Fruit fly (Drosophila melanogaster) whole organism, adult: Measurements from ENCODE around the gene CG31904.

ENCODE experiments used
- CG11617 ChIP-seq: fragments of 200-800 bp; sonication (Bioruptor generic); optimal IDR thresholded peaks from 2 replicates; lab custom pipeline; 2017; ENCODE audit warnings: mild to moderate bottlenecking, missing biosample characterization, missing genetic modification reagents, missing genetic modification characterization
- CG14711 ChIP-seq: fragments of 200-800 bp; sonication (Bioruptor generic); optimal IDR thresholded peaks from 2 replicates; lab custom pipeline; 2018; ENCODE audit warnings: missing biosample characterization, mild to moderate bottlenecking, missing genetic modification characterization, moderate library complexity
- CG1620 ChIP-seq: fragments of 200-800 bp; sonication (Bioruptor generic); optimal IDR thresholded peaks from 2 replicates; lab custom pipeline; 2016; ENCODE audit warnings: missing biosample characterization, missing genetic modification characterization
- CG5204 ChIP-seq: fragments of 200-800 bp; sonication (Bioruptor generic); optimal IDR thresholded peaks from 2 replicates; lab custom pipeline; 2016; ENCODE audit warnings: missing biosample characterization, missing genetic modification characterization
- CG7101 ChIP-seq: fragments of 200-800 bp; sonication (Bioruptor generic); optimal IDR thresholded peaks from 2 replicates; lab custom pipeline; 2018; ENCODE audit warnings: missing biosample characterization, mild to moderate bottlenecking, missing genetic modification characterization, moderate library complexity
- Hr96 ChIP-seq: fragments of 200-800 bp; sonication (Bioruptor generic); optimal IDR thresholded peaks from 2 replicates; lab custom pipeline; 2016; ENCODE audit warnings: missing biosample characterization, missing genetic modification characterization
- cnc ChIP-seq, 2 experiments: fragments of >200 bp; optimal IDR thresholded peaks; 2 replicates each; lab custom pipeline; 2017
- kay ChIP-seq: fragments of 200-800 bp; sonication (Bioruptor generic); peaks from one replicate; lab custom pipeline; 2016; ENCODE audit warnings: missing biosample characterization, missing genetic modification characterization, borderline replicate concordance
- tj ChIP-seq: fragments of 200-800 bp; sonication (Bioruptor generic); optimal IDR thresholded peaks from 3 replicates; lab custom pipeline; 2017; ENCODE audit warnings: missing biosample characterization, mild to moderate bottlenecking, missing genetic modification characterization, moderate library complexity

- no peak for TF ChIP-seq cnc (optimal IDR thresholded peaks at IDR 0.05; lab: Kevin White, UChicago)
- TF ChIP-seq CG14711 (tag; lab: Kevin White, UChicago) = no peak
- no peak for TF ChIP-seq CG7101 (tag; lab: Kevin White, UChicago)
- no peak for TF ChIP-seq tj
- TF ChIP-seq CG1620 (GFP tag; lab: Kevin White, UChicago) = no peak
- TF ChIP-seq Hr96 (GFP tag; lab: Kevin White, UChicago) = no peak
- TF ChIP-seq CG5204 (GFP tag; lab: Kevin White, UChicago) = no peak
- TF ChIP-seq CG11617 = no peak
- no peak for TF ChIP-seq kay (GFP tag; lab: Kevin White, UChicago)
Observed at dm6 chr2L:7771891-7772290, 33.3 kb upstream of the CG31904 start.
